Fruit fly (Drosophila melanogaster) whole organism, prepupa: Measurements from ENCODE around the gene wnd.

Source experiments
- CG10631 ChIP-seq: fragments of 200-800 bp; sonication (Bioruptor generic); optimal IDR thresholded peaks from 2 replicates; lab custom pipeline; 2016; ENCODE audit warnings: missing biosample characterization, missing genetic modification characterization
- CG10669 ChIP-seq: fragments of 200-800 bp; sonication (Bioruptor generic); optimal IDR thresholded peaks from 3 replicates; lab custom pipeline; 2018; ENCODE audit warnings: missing biosample characterization, mild to moderate bottlenecking, missing genetic modification characterization, moderate library complexity
- CG11762 ChIP-seq: fragments of 200-800 bp; sonication (Bioruptor generic); optimal IDR thresholded peaks from 3 replicates; lab custom pipeline; 2016; ENCODE audit warnings: missing biosample characterization, missing genetic modification characterization; ENCODE audit not compliant: insufficient read depth
- CG11902 ChIP-seq: fragments of 200-800 bp; sonication (Bioruptor generic); optimal IDR thresholded peaks from 3 replicates; lab custom pipeline; 2016; ENCODE audit warnings: missing biosample characterization, missing genetic modification characterization
- CG15336 ChIP-seq: fragments of 200-800 bp; sonication (Bioruptor generic); IDR thresholded peaks from 2 replicates; pipeline ENCODE4 v1.3.6; 2022; ENCODE audit warnings: missing biosample characterization, missing genetic modification characterization
- CG31627 ChIP-seq: fragments of 200-800 bp; sonication (Bioruptor generic); optimal IDR thresholded peaks from 3 replicates; lab custom pipeline; 2016; ENCODE audit warnings: missing biosample characterization, missing genetic modification characterization
- CG34406 ChIP-seq: fragments of 200-800 bp; sonication (Bioruptor generic); optimal IDR thresholded peaks from 3 replicates; lab custom pipeline; 2016; ENCODE audit warnings: missing biosample characterization, missing genetic modification characterization
- CG6276 ChIP-seq: fragments of 200-800 bp; sonication (Bioruptor generic); optimal IDR thresholded peaks from 2 replicates; lab custom pipeline; 2017; ENCODE audit warnings: missing biosample characterization, mild to moderate bottlenecking, missing genetic modification characterization
- CG6792 ChIP-seq: fragments of 200-800 bp; sonication (Bioruptor generic); optimal IDR thresholded peaks from 3 replicates; lab custom pipeline; 2016; ENCODE audit warnings: missing biosample characterization, missing genetic modification characterization
- CG6808 ChIP-seq: fragments of 200-800 bp; sonication (Bioruptor generic); optimal IDR thresholded peaks from 3 replicates; lab custom pipeline; 2017; ENCODE audit warnings: missing biosample characterization, missing genetic modification characterization, mild to moderate bottlenecking, moderate library complexity, missing genetic modification reagents
- CG6854 ChIP-seq: fragments of 200-800 bp; sonication (Bioruptor generic); optimal IDR thresholded peaks from 2 replicates; lab custom pipeline; 2017; ENCODE audit warnings: missing biosample characterization, mild to moderate bottlenecking, missing genetic modification characterization
- CG7368 ChIP-seq: fragments of 200-800 bp; sonication (Bioruptor generic); optimal IDR thresholded peaks from 3 replicates; lab custom pipeline; 2016; ENCODE audit warnings: missing biosample characterization, missing genetic modification characterization
- CG8119 ChIP-seq: fragments of 200-800 bp; sonication (Bioruptor generic); IDR thresholded peaks from 3 replicates; pipeline ENCODE4 v1.3.6; 2022; ENCODE audit warnings: missing biosample characterization, missing genetic modification characterization
- CG8319 ChIP-seq: fragments of 200-800 bp; sonication (Bioruptor generic); optimal IDR thresholded peaks from 3 replicates; lab custom pipeline; 2016; ENCODE audit warnings: missing biosample characterization, missing genetic modification characterization
- CG8632 ChIP-seq: fragments of 200-800 bp; sonication (Bioruptor generic); optimal IDR thresholded peaks from 3 replicates; lab custom pipeline; 2016; ENCODE audit warnings: missing biosample characterization, missing genetic modification characterization
- CG9139 ChIP-seq: fragments of 200-800 bp; sonication (Bioruptor generic); optimal IDR thresholded peaks from 3 replicates; lab custom pipeline; 2017; ENCODE audit warnings: missing biosample characterization, mild to moderate bottlenecking, missing genetic modification characterization
- Eip75B ChIP-seq: fragments of 200-800 bp; sonication (Bioruptor generic); optimal IDR thresholded peaks from 3 replicates; lab custom pipeline; 2016; ENCODE audit warnings: missing biosample characterization, missing genetic modification characterization
- Eip78C ChIP-seq: fragments of 200-800 bp; sonication (Bioruptor generic); peaks from one replicate; lab custom pipeline; 2016; ENCODE audit warnings: missing biosample characterization, missing genetic modification characterization
- Eip93F ChIP-seq: fragments of 200-800 bp; sonication (Bioruptor generic); optimal IDR thresholded peaks from 2 replicates; lab custom pipeline; 2016; ENCODE audit warnings: missing biosample characterization, mild to moderate bottlenecking, missing genetic modification characterization
- Ets21C ChIP-seq: fragments of 200-800 bp; sonication (Bioruptor generic); optimal IDR thresholded peaks from 3 replicates; lab custom pipeline; 2016; ENCODE audit warnings: missing biosample characterization, missing genetic modification characterization
- Ets96B ChIP-seq: fragments of 200-800 bp; optimal IDR thresholded peaks from 2 replicates; lab custom pipeline; 2019; ENCODE audit warnings: missing biosample characterization, mild to moderate bottlenecking, missing genetic modification characterization, moderate library complexity
- Gug ChIP-seq: fragments of 200-800 bp; sonication (Bioruptor generic); IDR thresholded peaks from 2 replicates; pipeline ENCODE4 v1.3.6; 2022; ENCODE audit warnings: missing biosample characterization, missing genetic modification characterization
- Hr38 ChIP-seq: sonication (Bioruptor generic); optimal IDR thresholded peaks from 2 replicates; lab custom pipeline; 2016; ENCODE audit warnings: missing biosample characterization, missing genetic modification characterization
- Hr39 ChIP-seq: fragments of 200-800 bp; sonication (Bioruptor generic); optimal IDR thresholded peaks from 2 replicates; lab custom pipeline; 2016; ENCODE audit warnings: missing biosample characterization, missing genetic modification characterization
- Met ChIP-seq: fragments of 200-800 bp; sonication (Bioruptor generic); optimal IDR thresholded peaks from 3 replicates; lab custom pipeline; 2016; ENCODE audit warnings: missing biosample characterization, missing genetic modification characterization
- OdsH ChIP-seq: fragments of 200-800 bp; sonication (Bioruptor generic); optimal IDR thresholded peaks from 3 replicates; lab custom pipeline; 2016; ENCODE audit warnings: missing biosample characterization, missing genetic modification characterization
- Smox ChIP-seq: fragments of 200-800 bp; sonication (Bioruptor generic); optimal IDR thresholded peaks from 3 replicates; lab custom pipeline; 2016; ENCODE audit warnings: missing biosample characterization, missing genetic modification characterization
- Sox14 ChIP-seq: fragments of 200-800 bp; sonication (Bioruptor generic); optimal IDR thresholded peaks from 3 replicates; lab custom pipeline; 2016; ENCODE audit warnings: missing biosample characterization, missing genetic modification characterization
- Sox15 ChIP-seq: fragments of 200-800 bp; sonication (Bioruptor generic); optimal IDR thresholded peaks from 3 replicates; lab custom pipeline; 2016; ENCODE audit warnings: missing biosample characterization, missing genetic modification characterization
- achi ChIP-seq: fragments of 200-800 bp; sonication (Bioruptor generic); optimal IDR thresholded peaks from 3 replicates; lab custom pipeline; 2016; ENCODE audit warnings: missing biosample characterization, missing genetic modification characterization
- cyc ChIP-seq: fragments of 200-800 bp; sonication (Bioruptor generic); optimal IDR thresholded peaks from 3 replicates; lab custom pipeline; 2016; ENCODE audit warnings: missing biosample characterization, missing genetic modification characterization
- dac ChIP-seq: fragments of 200-800 bp; sonication (Bioruptor generic); optimal IDR thresholded peaks from 2 replicates; lab custom pipeline; 2017; ENCODE audit warnings: missing biosample characterization, mild to moderate bottlenecking, missing genetic modification characterization
- dsx ChIP-seq: fragments of 200-800 bp; optimal IDR thresholded peaks from 3 replicates; lab custom pipeline; 2019; ENCODE audit warnings: missing biosample characterization, mild to moderate bottlenecking, missing genetic modification characterization, moderate library complexity; ENCODE audit not compliant: poor library complexity, severe bottlenecking
- esn ChIP-seq: fragments of 200-800 bp; sonication (Bioruptor generic); optimal IDR thresholded peaks from 2 replicates; lab custom pipeline; 2016; ENCODE audit warnings: missing biosample characterization, mild to moderate bottlenecking, missing genetic modification characterization, moderate library complexity
- fd59A ChIP-seq: fragments of 200-800 bp; sonication (Bioruptor generic); optimal IDR thresholded peaks from 2 replicates; lab custom pipeline; 2017; ENCODE audit warnings: missing biosample characterization, mild to moderate bottlenecking, missing genetic modification characterization, missing genetic modification reagents
- fkh ChIP-seq: fragments of 200-800 bp; sonication (Bioruptor generic); optimal IDR thresholded peaks from 3 replicates; lab custom pipeline; 2017; ENCODE audit warnings: missing biosample characterization, mild to moderate bottlenecking, missing genetic modification characterization, moderate library complexity
- lz ChIP-seq: fragments of 200-800 bp; sonication (Bioruptor generic); optimal IDR thresholded peaks from 3 replicates; lab custom pipeline; 2016; ENCODE audit warnings: missing biosample characterization, missing genetic modification characterization
- net ChIP-seq: fragments of 200-800 bp; sonication (Bioruptor generic); optimal IDR thresholded peaks from 3 replicates; lab custom pipeline; 2016; ENCODE audit warnings: missing biosample characterization, missing genetic modification characterization
- pdm3 ChIP-seq: fragments of 200-800 bp; sonication (Bioruptor generic); optimal IDR thresholded peaks from 3 replicates; lab custom pipeline; 2016; ENCODE audit warnings: missing biosample characterization, missing genetic modification characterization
- salr ChIP-seq, 2 experiments: fragments of 200-800 bp; sonication (Bioruptor generic); optimal IDR thresholded peaks; 3 replicates each; lab custom pipeline; 2016 to 2018; ENCODE audit warnings: missing biosample characterization in 2 of 2, missing genetic modification characterization in 2 of 2, mild to moderate bottlenecking in 1 of 2
- spab ChIP-seq: fragments of 200-800 bp; sonication (Bioruptor generic); optimal IDR thresholded peaks from 2 replicates; lab custom pipeline; 2017; ENCODE audit warnings: missing biosample characterization, mild to moderate bottlenecking, missing genetic modification characterization, missing genetic modification reagents
- ss ChIP-seq, 2 experiments: fragments of 200-800 bp; sonication (Bioruptor generic); optimal IDR thresholded peaks; 2 replicates in 1 of 2; 3 replicates in 1 of 2; lab custom pipeline; 2017 to 2018; ENCODE audit warnings: mild to moderate bottlenecking in 2 of 2, missing biosample characterization in 2 of 2, missing genetic modification characterization in 2 of 2, moderate library complexity in 1 of 2
- svp ChIP-seq: fragments of 200-800 bp; sonication (Bioruptor generic); peaks from one replicate; lab custom pipeline; 2016; ENCODE audit warnings: missing biosample characterization, missing genetic modification characterization
- topi ChIP-seq: fragments of 200-800 bp; sonication (Bioruptor generic); optimal IDR thresholded peaks from 3 replicates; lab custom pipeline; 2016; ENCODE audit warnings: missing biosample characterization, missing genetic modification characterization

wnd gene

DNA sequence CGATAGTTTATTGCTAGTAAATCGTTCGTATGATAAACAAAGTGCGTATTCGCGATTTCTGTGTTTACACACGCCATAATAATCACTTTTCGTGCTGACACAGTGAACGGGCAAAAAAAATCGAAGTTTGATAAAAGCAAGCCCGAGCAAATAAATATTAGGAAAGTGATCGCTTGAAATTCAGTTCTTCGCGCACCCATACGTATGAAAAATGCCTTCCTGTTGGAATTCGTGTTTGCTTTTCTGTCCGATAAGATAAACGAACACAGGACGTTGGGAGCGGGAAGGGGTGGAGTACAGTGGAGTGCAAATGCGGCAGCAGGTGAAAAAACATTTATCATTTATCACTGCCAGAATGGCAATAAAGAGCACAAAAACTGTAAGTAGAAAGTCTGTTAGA is 4.9 kb downstream of the wnd start (continued):
- no peak for TF ChIP-seq salr (GFP tag; optimal IDR thresholded peaks at IDR 0.05; lab: Kevin White, UChicago)
- TF ChIP-seq CG31627, result peak; percentile 13
- TF ChIP-seq Eip75B (GFP tag; lab: Kevin White, UChicago), result no peak
- TF ChIP-seq CG8632 (GFP tag; lab: Kevin White, UChicago), result no peak

DNA sequence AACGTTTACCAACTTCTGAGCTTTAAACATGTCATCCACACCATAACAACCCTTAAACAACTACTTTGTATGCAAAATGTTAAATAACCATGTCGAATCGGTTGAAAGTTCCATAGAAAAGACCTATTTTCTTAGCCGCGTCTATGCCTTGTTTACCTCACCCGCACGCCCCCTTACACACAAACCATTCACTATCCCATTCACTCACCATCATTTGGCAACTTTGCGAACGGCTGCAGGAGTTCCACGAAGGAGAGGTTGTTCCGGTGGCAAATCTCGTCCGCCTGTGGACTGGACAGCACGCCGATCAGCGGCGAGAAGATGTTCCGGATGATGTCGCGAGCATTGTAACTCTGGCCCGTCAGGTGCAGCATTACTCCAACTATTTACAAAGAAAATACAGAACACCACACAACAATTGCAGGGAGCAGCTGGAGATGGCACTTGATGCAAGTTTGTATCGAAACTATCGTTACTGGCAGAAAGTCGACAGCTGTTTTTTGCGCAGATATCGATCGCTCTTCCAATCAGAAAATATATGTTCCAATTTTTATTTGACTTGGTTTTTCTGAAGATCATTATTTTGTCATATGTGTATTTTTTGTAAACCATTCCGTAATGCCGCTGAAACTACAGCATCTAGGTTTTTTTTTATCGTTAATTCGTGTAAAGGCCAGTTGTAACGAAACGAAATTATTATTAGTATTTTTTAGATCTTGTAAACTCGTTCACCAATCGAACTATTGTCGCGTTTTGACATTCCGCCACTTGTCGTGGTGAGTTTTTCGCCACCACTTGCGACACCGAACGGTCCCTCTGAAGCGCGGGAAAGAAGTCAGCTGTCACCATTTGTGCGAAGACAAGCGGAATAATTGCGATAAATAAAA is 17.3 kb downstream of the wnd start, which contains the start of gene asf1:
asf1 (plus strand) TSS at position 823 of the 887 bp plus-strand sequence.
- TF ChIP-seq achi (GFP tag; lab: Kevin White, UChicago) (peak; percentile 66), CG8119 (GFP tag; lab: Robert Waterston, UW) (peak; percentile 38; the same call in 1 of the 3 replicates), net (no peak), Eip78C (GFP tag; lab: Kevin White, UChicago) (peak; percentile 39), CG8632 (GFP tag; lab: Kevin White, UChicago) (no peak), esn (GFP tag; lab: Kevin White, UChicago) (peak; percentile 27), fkh (peak; percentile 69), dsx (GFP tag; lab: Kevin White, UChicago) (peak; percentile 92), cyc (peak; percentile 23), CG15336 (GFP tag; lab: Robert Waterston, UW) (0 out of 2 replicates have a peak, but pooled peaks have one; percentile 13)

- peak; percentile 99 for TF ChIP-seq Ets96B (tag; lab: Kevin White, UChicago)
- TF ChIP-seq CG6792 (GFP tag; lab: Kevin White, UChicago), result peak; percentile 99
- peak; percentile 98 for TF ChIP-seq CG6854 (GFP tag; lab: Kevin White, UChicago)
- TF ChIP-seq Sox15 (GFP tag; lab: Kevin White, UChicago), result peak; percentile 99
- TF ChIP-seq pdm3 (GFP tag; lab: Kevin White, UChicago), result peak; percentile 99
- TF ChIP-seq lz (GFP tag; lab: Kevin White, UChicago), result peak; percentile 99
- peak; percentile 99 for TF ChIP-seq CG31627
- TF ChIP-seq Eip93F (GFP tag; lab: Kevin White, UChicago), result peak; percentile 94
- peak; percentile 99 for TF ChIP-seq fd59A (GFP tag; lab: Kevin White, UChicago)
- peak; percentile 99 for TF ChIP-seq Smox (GFP tag; lab: Kevin White, UChicago)
- TF ChIP-seq esn (GFP tag; lab: Kevin White, UChicago), result peak; percentile 99
- peak; percentile 99 for TF ChIP-seq CG11762
- TF ChIP-seq CG6276, result peak; percentile 97
- peak; percentile 99 for TF ChIP-seq cyc
- peak; percentile 98 for TF ChIP-seq CG11902 (GFP tag; lab: Kevin White, UChicago)
- TF ChIP-seq topi (GFP tag; lab: Kevin White, UChicago), result peak; percentile 99
- TF ChIP-seq CG8319 (GFP tag; lab: Kevin White, UChicago), result peak; percentile 98
- TF ChIP-seq salr (GFP tag; optimal IDR thresholded peaks at IDR 0.05; lab: Kevin White, UChicago), result peak; percentile 96 to 99
- TF ChIP-seq svp, result peak; percentile 100
- TF ChIP-seq CG6808, result peak; percentile 98
- TF ChIP-seq Sox14, result peak; percentile 99
- TF ChIP-seq Hr39, result peak; percentile 99
- peak; percentile 98 for TF ChIP-seq fkh
- TF ChIP-seq dac (GFP tag; lab: Kevin White, UChicago), result peak; percentile 98
- peak; percentile 89 for TF ChIP-seq Hr38
- peak; percentile 98 for TF ChIP-seq spab (GFP tag; lab: Kevin White, UChicago)
- peak; percentile 96 for TF ChIP-seq dsx (GFP tag; lab: Kevin White, UChicago)
- TF ChIP-seq OdsH (GFP tag; lab: Kevin White, UChicago), result peak; percentile 99
- TF ChIP-seq CG8119 (GFP tag; lab: Robert Waterston, UW), result peak; percentile 98
- TF ChIP-seq CG9139 (GFP tag; lab: Kevin White, UChicago), result peak; percentile 97
- TF ChIP-seq CG34406, result peak; percentile 99
- peak; percentile 98 to 99 for TF ChIP-seq ss (GFP tag; optimal IDR thresholded peaks at IDR 0.05; lab: Kevin White, UChicago)
- TF ChIP-seq Eip75B (GFP tag; lab: Kevin White, UChicago), result peak; percentile 99
- TF ChIP-seq Ets21C (GFP tag; lab: Kevin White, UChicago), result peak; percentile 99
- TF ChIP-seq Gug (GFP tag; lab: Robert Waterston, UW), result peak; percentile 97
- TF ChIP-seq CG10669, result peak; percentile 99
- TF ChIP-seq Met (GFP tag; lab: Kevin White, UChicago), result peak; percentile 99
- TF ChIP-seq CG7368 (GFP tag; lab: Kevin White, UChicago), result peak; percentile 98
- peak; percentile 99 for TF ChIP-seq CG10631 (GFP tag; lab: Kevin White, UChicago)
Measured at dm6 chr3L:19612172-19612571, 23.4 kb downstream of the wnd start, which contains the start of the genes Lon and PIG-F. Gene Lon, minus strand, starts transcription at chr3L:19612199. Gene PIG-F, plus strand, starts transcription at chr3L:19612455.
